Worm (Caenorhabditis elegans): ENCODE measurements around the gene D2007.1.

DNA sequence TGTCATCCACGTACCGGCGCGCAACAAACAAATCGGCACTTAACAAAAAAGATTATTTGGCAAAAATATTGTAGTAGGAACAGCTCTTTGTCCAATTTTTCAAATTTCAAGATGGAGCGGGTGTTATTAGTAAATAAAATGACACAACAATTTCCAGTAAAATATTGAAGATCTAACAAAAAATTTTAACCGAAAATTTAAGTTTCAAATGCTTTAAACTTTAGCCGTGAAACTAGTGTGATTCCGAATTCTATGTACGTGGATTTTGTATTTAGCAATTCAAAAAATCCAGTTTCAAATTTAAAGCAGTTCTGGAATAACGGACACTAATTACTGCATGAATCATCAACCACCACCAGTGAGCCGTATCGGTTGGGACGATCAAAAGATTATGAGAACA lies 47.5 kb downstream of the D2007.1 start, which contains the start of gene snb-5:
- TF ChIP-seq ces-1 (GFP tag; optimal IDR thresholded peaks at IDR 0.05) (no peak), nhr-12 (tag; optimal IDR thresholded peaks at IDR 0.05) (no peak), unc-62 (GFP tag; optimal IDR thresholded peaks at IDR 0.05) (no peak), ceh-63 (GFP tag; optimal IDR thresholded peaks at IDR 0.05) (no peak), lir-3 (tag; optimal IDR thresholded peaks at IDR 0.05; ENCODE audit: poor library complexity) (no peak), zag-1 (tag; optimal IDR thresholded peaks at IDR 0.05) (no peak), vab-15 (tag; optimal IDR thresholded peaks at IDR 0.05) (no peak), nhr-237 (tag; optimal IDR thresholded peaks at IDR 0.05) (no peak), elt-2 (tag; optimal IDR thresholded peaks at IDR 0.05) (no peak)

Data from whole organism, L1 larva.